Worm (Caenorhabditis elegans) whole organism, midembryonic: ENCODE results near the gene znf-474.

Source experiments
- cog-1 ChIP-seq: sonication (generic microtip); optimal IDR thresholded peaks from 2 replicates; lab custom pipeline; 2016; ENCODE audit warnings: missing genetic modification characterization, missing compliant biosample characterization
- flt-1 ChIP-seq: fragments of 200-800 bp; sonication (Bioruptor generic); IDR thresholded peaks from 2 replicates; pipeline ENCODE4 v1.3.6; 2022; ENCODE audit warnings: missing genetic modification characterization, missing compliant biosample characterization
- med-1 ChIP-seq: sonication (generic microtip); optimal IDR thresholded peaks from 2 replicates; lab custom pipeline; 2017; ENCODE audit warnings: missing genetic modification characterization, mild to moderate bottlenecking, missing compliant biosample characterization, antibody characterized with exemption, missing genetic modification reagents; ENCODE audit not compliant: insufficient read depth
- ztf-23 ChIP-seq: fragments of 200-800 bp; sonication (Bioruptor generic); IDR thresholded peaks from 2 replicates; pipeline ENCODE4 v1.3.6; 2022; ENCODE audit warnings: missing genetic modification reagents, missing genetic modification characterization, missing compliant biosample characterization

- TF ChIP-seq cog-1 (tag; lab: Kevin White, UChicago) (no peak), ztf-23 (GFP tag; lab: Robert Waterston, UW) (no peak), flt-1 (no peak), med-1 (GFP tag; lab: Kevin White, UChicago) (no peak)
Observed at ce11 chrX:12105458-12105857, 44.3 kb upstream of the znf-474 start.
